Fruit fly (Drosophila melanogaster) whole organism, embryonic: ENCODE data around the gene CG16985.
A peak's percentile ranks its signal among the peaks of the same experiment; 100 is the strongest.

Source experiments
- Ada2b ChIP-seq: fragments of 200-800 bp; sonication (Bioruptor generic); IDR thresholded peaks from 2 replicates; pipeline ENCODE4 v1.3.6; 2022; ENCODE audit warnings: missing biosample characterization, missing genetic modification characterization
- Bgb ChIP-seq: fragments of 200-800 bp; sonication (Bioruptor generic); IDR thresholded peaks from 2 replicates; pipeline ENCODE4 v1.3.6; 2022; ENCODE audit warnings: missing biosample characterization, missing genetic modification characterization; ENCODE audit not compliant: partially characterized antibody
- Blimp-1 ChIP-seq: fragments of 200-800 bp; sonication (Bioruptor generic); optimal IDR thresholded peaks from 3 replicates; lab custom pipeline; 2018; ENCODE audit warnings: missing biosample characterization, missing genetic modification characterization, mild to moderate bottlenecking, moderate library complexity, missing genetic modification reagents
- CG10209 ChIP-seq: fragments of 200-800 bp; sonication (Bioruptor generic); optimal IDR thresholded peaks from 3 replicates; lab custom pipeline; 2017; ENCODE audit warnings: missing biosample characterization, mild to moderate bottlenecking, missing genetic modification characterization, missing genetic modification reagents
- CG10366 ChIP-seq: fragments of 200-800 bp; sonication (Bioruptor generic); IDR thresholded peaks from 2 replicates; pipeline ENCODE4 v1.3.6; 2022; ENCODE audit warnings: missing biosample characterization, missing genetic modification characterization
- CG10462 ChIP-seq: fragments of 200-800 bp; sonication (Bioruptor generic); optimal IDR thresholded peaks from 2 replicates; lab custom pipeline; 2016; ENCODE audit warnings: missing biosample characterization, missing genetic modification characterization
- CG12299 ChIP-seq: fragments of 200-800 bp; sonication (Bioruptor generic); optimal IDR thresholded peaks from 2 replicates; lab custom pipeline; 2018; ENCODE audit warnings: missing biosample characterization, mild to moderate bottlenecking, missing genetic modification characterization
- CG12769 ChIP-seq: fragments of 200-800 bp; sonication (Bioruptor generic); optimal IDR thresholded peaks from 2 replicates; lab custom pipeline; 2019; ENCODE audit warnings: missing biosample characterization, mild to moderate bottlenecking, missing genetic modification characterization, moderate library complexity
- CG1529 ChIP-seq: fragments of 200-800 bp; sonication (Bioruptor generic); optimal IDR thresholded peaks from 3 replicates; lab custom pipeline; 2018; ENCODE audit warnings: missing biosample characterization, missing genetic modification characterization
- CG17186 ChIP-seq: fragments of 200-800 bp; sonication (Bioruptor generic); optimal IDR thresholded peaks from 3 replicates; lab custom pipeline; 2017; ENCODE audit warnings: missing biosample characterization, missing genetic modification reagents, missing genetic modification characterization
- CG2202 ChIP-seq: fragments of 200-800 bp; sonication (Bioruptor generic); optimal IDR thresholded peaks from 2 replicates; lab custom pipeline; 2018; ENCODE audit warnings: missing biosample characterization, mild to moderate bottlenecking, missing genetic modification characterization
- CG2678 ChIP-seq: fragments of 200-800 bp; sonication (Bioruptor generic); optimal IDR thresholded peaks from 3 replicates; lab custom pipeline; 2019; ENCODE audit warnings: missing biosample characterization, mild to moderate bottlenecking, missing genetic modification characterization, moderate library complexity
- CG2875 ChIP-seq: fragments of 200-800 bp; sonication (Bioruptor generic); optimal IDR thresholded peaks from 2 replicates; lab custom pipeline; 2017; ENCODE audit warnings: missing biosample characterization, mild to moderate bottlenecking, missing genetic modification characterization, missing genetic modification reagents
- CG31365 ChIP-seq: fragments of 200-800 bp; sonication (Bioruptor generic); optimal IDR thresholded peaks from 2 replicates; lab custom pipeline; 2018; ENCODE audit warnings: missing biosample characterization, mild to moderate bottlenecking, missing genetic modification characterization
- CG3163 ChIP-seq: fragments of 200-800 bp; sonication (Bioruptor generic); optimal IDR thresholded peaks from 3 replicates; lab custom pipeline; 2016; ENCODE audit warnings: missing biosample characterization, missing genetic modification characterization
- CG34376 ChIP-seq: fragments of 200-800 bp; sonication (Bioruptor generic); optimal IDR thresholded peaks from 2 replicates; lab custom pipeline; 2018; ENCODE audit warnings: missing biosample characterization, mild to moderate bottlenecking, missing genetic modification characterization
- CG3726 ChIP-seq: fragments of 200-800 bp; sonication (Bioruptor generic); IDR thresholded peaks from 3 replicates; pipeline ENCODE4, ENCODE4 v1.3.6; 2022; ENCODE audit warnings: missing biosample characterization, missing genetic modification characterization
- CG4730 ChIP-seq: fragments of 200-800 bp; sonication (Bioruptor generic); IDR thresholded peaks from 2 replicates; pipeline ENCODE4 v1.3.6; 2022; ENCODE audit warnings: missing biosample characterization, missing genetic modification characterization
- CG4820 ChIP-seq: fragments of 200-800 bp; sonication (Bioruptor generic); optimal IDR thresholded peaks from 3 replicates; lab custom pipeline; 2016; ENCODE audit warnings: missing biosample characterization, missing genetic modification characterization
- CG6765 ChIP-seq: fragments of 200-800 bp; sonication (Bioruptor generic); optimal IDR thresholded peaks from 3 replicates; lab custom pipeline; 2017; ENCODE audit warnings: missing biosample characterization, mild to moderate bottlenecking, missing genetic modification characterization
- CG8089 ChIP-seq: fragments of 200-800 bp; sonication (Bioruptor generic); optimal IDR thresholded peaks from 3 replicates; lab custom pipeline; 2016; ENCODE audit warnings: missing biosample characterization, missing genetic modification characterization
- Ets97D ChIP-seq: fragments of 200-800 bp; sonication (Bioruptor generic); optimal IDR thresholded peaks from 3 replicates; lab custom pipeline; 2016; ENCODE audit warnings: missing biosample characterization, missing genetic modification characterization
- Hmr ChIP-seq: fragments of 200-800 bp; sonication (Bioruptor generic); optimal IDR thresholded peaks from 3 replicates; lab custom pipeline; 2017; ENCODE audit warnings: mild to moderate bottlenecking, missing biosample characterization, missing genetic modification reagents, missing genetic modification characterization
- MESR4 ChIP-seq: fragments of 200-800 bp; sonication (Bioruptor generic); optimal IDR thresholded peaks from 2 replicates; lab custom pipeline; 2018; ENCODE audit warnings: missing biosample characterization, mild to moderate bottlenecking, missing genetic modification characterization, moderate library complexity
- NFAT ChIP-seq: fragments of 200-800 bp; sonication (Bioruptor generic); IDR thresholded peaks from 2 replicates; pipeline ENCODE4 v1.3.6; 2022; ENCODE audit warnings: missing biosample characterization, missing genetic modification characterization
- Nf-YB ChIP-seq: fragments of 200-800 bp; sonication (Bioruptor generic); optimal IDR thresholded peaks from 3 replicates; lab custom pipeline; 2019; ENCODE audit warnings: missing biosample characterization, mild to moderate bottlenecking, missing genetic modification characterization, moderate library complexity
- Sin3A ChIP-seq: fragments of >200 bp; optimal IDR thresholded peaks from 2 replicates; lab custom pipeline; 2018
- Spps ChIP-seq: fragments of 200-800 bp; sonication (Bioruptor generic); optimal IDR thresholded peaks from 2 replicates; lab custom pipeline; 2018; ENCODE audit warnings: missing biosample characterization, mild to moderate bottlenecking, missing genetic modification characterization
- TFAM ChIP-seq: fragments of 200-800 bp; sonication (Bioruptor generic); optimal IDR thresholded peaks from 2 replicates; lab custom pipeline; 2017; ENCODE audit warnings: missing biosample characterization, missing genetic modification characterization, inconsistent platforms
- Xbp1 ChIP-seq: fragments of 200-800 bp; sonication (Bioruptor generic); optimal IDR thresholded peaks from 3 replicates; lab custom pipeline; 2016; ENCODE audit warnings: missing biosample characterization, mild to moderate bottlenecking, missing genetic modification characterization
- amos ChIP-seq: fragments of 200-800 bp; sonication (Bioruptor generic); IDR thresholded peaks from 2 replicates; pipeline ENCODE4 v1.3.6; 2022; ENCODE audit warnings: missing biosample characterization, missing genetic modification characterization; ENCODE audit not compliant: partially characterized antibody
- ara ChIP-seq: fragments of 200-800 bp; sonication (Bioruptor generic); IDR thresholded peaks from 2 replicates; pipeline ENCODE4 v1.3.6; 2022; ENCODE audit warnings: missing biosample characterization, missing genetic modification characterization
- chm ChIP-seq: fragments of 200-800 bp; sonication (Bioruptor generic); IDR thresholded peaks from 2 replicates; pipeline ENCODE4 v1.3.6; 2022; ENCODE audit warnings: missing biosample characterization, missing genetic modification characterization
- cwo ChIP-seq: fragments of 200-800 bp; sonication (Bioruptor generic); optimal IDR thresholded peaks from 3 replicates; lab custom pipeline; 2017; ENCODE audit warnings: missing biosample characterization, missing genetic modification characterization, mild to moderate bottlenecking, moderate library complexity, missing genetic modification reagents
- gsb ChIP-seq: fragments of 200-800 bp; sonication (Bioruptor generic); IDR thresholded peaks from 2 replicates; pipeline ENCODE4 v1.3.6; 2022; ENCODE audit warnings: missing biosample characterization, missing genetic modification characterization
- gsb-n ChIP-seq: fragments of 200-800 bp; sonication (Bioruptor generic); optimal IDR thresholded peaks from 3 replicates; lab custom pipeline; 2018; ENCODE audit warnings: missing biosample characterization, mild to moderate bottlenecking, missing genetic modification characterization
- her ChIP-seq: fragments of 200-800 bp; sonication (Bioruptor generic); optimal IDR thresholded peaks from 2 replicates; lab custom pipeline; 2016; ENCODE audit warnings: missing biosample characterization, missing genetic modification characterization
- insv ChIP-seq, 2 experiments: fragments of 200-800 bp; sonication (Bioruptor generic); optimal IDR thresholded peaks; 3 replicates each; lab custom pipeline; 2016 to 2018; ENCODE audit warnings: missing biosample characterization in 2 of 2, missing genetic modification characterization in 2 of 2
- klu ChIP-seq: fragments of 200-800 bp; sonication (Bioruptor generic); IDR thresholded peaks from 2 replicates; pipeline ENCODE4 v1.3.6; 2022; ENCODE audit warnings: missing biosample characterization, missing genetic modification characterization
- knrl ChIP-seq: fragments of 200-800 bp; sonication (Bioruptor generic); IDR thresholded peaks from 3 replicates; pipeline ENCODE4 v1.3.6; 2022; ENCODE audit warnings: missing biosample characterization, missing genetic modification characterization; ENCODE audit not compliant: partially characterized antibody
- otp ChIP-seq: fragments of 200-800 bp; sonication (Bioruptor generic); IDR thresholded peaks from 3 replicates; pipeline ENCODE4, ENCODE4 v1.3.6; 2022; ENCODE audit warnings: missing biosample characterization, missing genetic modification characterization
- prd ChIP-seq, 3 experiments: fragments of >200 bp in 2 of 3; fragments of 200-800 bp in 1 of 3; sonication (Bioruptor generic) in 1 of 3; optimal IDR thresholded peaks in 2 of 3; IDR thresholded peaks in 1 of 3; 2 replicates in 2 of 3; 3 replicates in 1 of 3; pipeline versions ENCODE4 v1.3.6 to Lab custom; 2017 to 2022; ENCODE audit warnings: missing biosample characterization in 1 of 3, missing genetic modification characterization in 1 of 3
- rib ChIP-seq: fragments of 200-800 bp; sonication (Bioruptor generic); IDR thresholded peaks from 2 replicates; pipeline ENCODE4 v1.3.6; 2022; ENCODE audit warnings: missing biosample characterization, missing genetic modification characterization
- sima ChIP-seq: fragments of 200-800 bp; sonication (Bioruptor generic); optimal IDR thresholded peaks from 2 replicates; lab custom pipeline; 2016; ENCODE audit warnings: missing biosample characterization, missing genetic modification characterization
- sob ChIP-seq: fragments of 200-800 bp; sonication (Bioruptor generic); IDR thresholded peaks from 2 replicates; pipeline ENCODE4 v1.3.6; 2022; ENCODE audit warnings: missing biosample characterization, missing genetic modification characterization
- sug ChIP-seq: fragments of 200-800 bp; optimal IDR thresholded peaks from 2 replicates; lab custom pipeline; 2019; ENCODE audit warnings: missing biosample characterization, mild to moderate bottlenecking, missing genetic modification characterization, moderate library complexity
- tap ChIP-seq: fragments of 200-800 bp; optimal IDR thresholded peaks from 3 replicates; lab custom pipeline; 2019; ENCODE audit warnings: missing biosample characterization, mild to moderate bottlenecking, missing genetic modification characterization, moderate library complexity
- tio ChIP-seq: fragments of 200-800 bp; sonication (Bioruptor generic); optimal IDR thresholded peaks from 2 replicates; lab custom pipeline; 2017; ENCODE audit warnings: missing biosample characterization, missing genetic modification characterization, inconsistent platforms
- ttk ChIP-seq: fragments of 200-800 bp; sonication (Bioruptor generic); IDR thresholded peaks from 2 replicates; pipeline ENCODE4 v2.1.2; 2022; ENCODE audit warnings: missing biosample characterization, missing genetic modification characterization
- wek ChIP-seq: fragments of 200-800 bp; sonication (Bioruptor generic); optimal IDR thresholded peaks from 3 replicates; lab custom pipeline; 2018; ENCODE audit warnings: missing biosample characterization, mild to moderate bottlenecking, missing genetic modification characterization, moderate library complexity

The CG16985 gene

dm6 chr3L:2578737-2579136 lies 20.4 kb upstream of the CG16985 start (continued):
- peak; percentile 78 for TF ChIP-seq CG2678 (tag; lab: Kevin White, UChicago)
- no peak for TF ChIP-seq MESR4 (GFP tag; lab: Kevin White, UChicago)
- no peak for TF ChIP-seq CG31365 (tag; lab: Kevin White, UChicago)
- TF ChIP-seq ara (GFP tag; lab: Robert Waterston, UW) = peak; percentile 64; the same call in 1 of the 2 replicates
- no peak for TF ChIP-seq rib (GFP tag; lab: Robert Waterston, UW)
- no peak for TF ChIP-seq CG12769 (tag; lab: Kevin White, UChicago)
- TF ChIP-seq amos (GFP tag; lab: Robert Waterston, UW) = no peak
- no peak for TF ChIP-seq prd (optimal IDR thresholded peaks at IDR 0.05; lab: Kevin White, UChicago)
- TF ChIP-seq prd (GFP tag; IDR thresholded peaks at IDR 0.05; lab: Robert Waterston, UW) = peak; percentile 47; the same call in 2 of the 3 replicates
- TF ChIP-seq Hmr (GFP tag; lab: Kevin White, UChicago) = peak; percentile 44
- TF ChIP-seq Bgb (GFP tag; lab: Robert Waterston, UW) = no peak
- TF ChIP-seq Ets97D = peak; percentile 24
- TF ChIP-seq CG17186 (GFP tag; lab: Kevin White, UChicago) = no peak
- TF ChIP-seq tap (tag; lab: Kevin White, UChicago) = peak; percentile 54
- 0 out of 3 replicates have a peak, but pooled peaks have one; percentile 51 for TF ChIP-seq otp
- TF ChIP-seq Ada2b (GFP tag; lab: Robert Waterston, UW) = peak; percentile 67
- TF ChIP-seq CG34376 (GFP tag; lab: Kevin White, UChicago) = no peak
- peak; percentile 70 for TF ChIP-seq CG10366 (GFP tag; lab: Robert Waterston, UW)
- TF ChIP-seq CG10462 = peak; percentile 11
- TF ChIP-seq CG4820 (GFP tag; lab: Kevin White, UChicago) = peak; percentile 30
- TF ChIP-seq gsb-n (tag; lab: Kevin White, UChicago) = peak; percentile 67
- TF ChIP-seq CG12299 (tag; lab: Kevin White, UChicago) = no peak
- peak; percentile 47 for TF ChIP-seq CG10209
- peak; percentile 29 for TF ChIP-seq CG8089 (GFP tag; lab: Kevin White, UChicago)
- TF ChIP-seq CG6765 (GFP tag; lab: Kevin White, UChicago) = no peak
- TF ChIP-seq wek (GFP tag; lab: Kevin White, UChicago) = no peak
- TF ChIP-seq gsb (GFP tag; lab: Robert Waterston, UW) = peak; percentile 20; the same call in 1 of the 2 replicates
- no peak; the same call in 1 of the 2 replicates for TF ChIP-seq klu (GFP tag; lab: Robert Waterston, UW)
- no peak for TF ChIP-seq knrl (GFP tag; lab: Robert Waterston, UW)
- TF ChIP-seq her (GFP tag; lab: Kevin White, UChicago) = no peak
- TF ChIP-seq ttk (GFP tag; lab: Robert Waterston, UW) = 0 out of 2 replicates have a peak, but pooled peaks have one; percentile 28
- 0 out of 2 replicates have a peak, but pooled peaks have one; percentile 34 for TF ChIP-seq CG4730 (GFP tag; lab: Robert Waterston, UW)
- peak; percentile 83 for TF ChIP-seq Blimp-1 (GFP tag; lab: Kevin White, UChicago)
- peak; percentile 22 for TF ChIP-seq CG3163 (GFP tag; lab: Kevin White, UChicago)
- peak; percentile 57 for TF ChIP-seq CG1529 (GFP tag; lab: Kevin White, UChicago)
- peak; percentile 22 for TF ChIP-seq sug (tag; lab: Kevin White, UChicago)
- peak; percentile 38 for TF ChIP-seq tio (GFP tag; lab: Kevin White, UChicago)
- peak; percentile 62; the same call in 1 of the 2 replicates for TF ChIP-seq chm (GFP tag; lab: Robert Waterston, UW)
- no peak for TF ChIP-seq insv (GFP tag; optimal IDR thresholded peaks at IDR 0.05; lab: Kevin White, UChicago)
- no peak for TF ChIP-seq TFAM (GFP tag; lab: Kevin White, UChicago)
- TF ChIP-seq sima (GFP tag; lab: Kevin White, UChicago) = no peak
- no peak for TF ChIP-seq NFAT
- TF ChIP-seq Xbp1 (GFP tag; lab: Kevin White, UChicago) = peak; percentile 71
- no peak for TF ChIP-seq Sin3A (lab: Kevin White, UChicago)
- TF ChIP-seq cwo (GFP tag; lab: Kevin White, UChicago) = peak; percentile 25
- peak; percentile 60 for TF ChIP-seq Spps (tag; lab: Kevin White, UChicago)
- peak; percentile 32 for TF ChIP-seq CG2875 (GFP tag; lab: Kevin White, UChicago)
- no peak for TF ChIP-seq CG3726 (GFP tag; lab: Robert Waterston, UW)
- TF ChIP-seq Nf-YB (GFP tag; lab: Kevin White, UChicago) = peak; percentile 48
- peak; percentile 63 for TF ChIP-seq sob (GFP tag; lab: Robert Waterston, UW)
- peak; percentile 62 for TF ChIP-seq CG2202 (tag; lab: Kevin White, UChicago)
